Worm (Caenorhabditis elegans) whole organism, L3 larva: Measurements from ENCODE around the gene bgnt-1.2.
"Not testable (repeated sequence)": the region's sequence is repeated elsewhere in the genome, so short reads cannot be mapped to it uniquely, and the experiment has no call there.

Experiments
- R02D3.7 ChIP-seq: fragments of 150-350 bp; optimal IDR thresholded peaks from 2 replicates; lab custom pipeline; 2014; ENCODE audit warnings: missing biosample characterization, missing genetic modification characterization
- ZK546.5 ChIP-seq: sonication (generic microtip); optimal IDR thresholded peaks from 2 replicates; lab custom pipeline; 2017; ENCODE audit warnings: missing biosample characterization, missing genetic modification characterization
- aly-2 ChIP-seq: fragments of 150-350 bp; optimal IDR thresholded peaks from 2 replicates; lab custom pipeline; 2014; ENCODE audit warnings: missing biosample characterization, missing genetic modification characterization
- ama-1 ChIP-seq: fragments of 150-350 bp; optimal IDR thresholded peaks from 2 replicates; lab custom pipeline; 2018
- ceh-28 ChIP-seq: fragments of 150-350 bp; optimal IDR thresholded peaks from 2 replicates; lab custom pipeline; 2014; ENCODE audit warnings: missing biosample characterization, missing genetic modification reagents, missing genetic modification characterization
- ceh-82 ChIP-seq: fragments of 150-350 bp; optimal IDR thresholded peaks from 2 replicates; lab custom pipeline; 2014; ENCODE audit warnings: missing biosample characterization, missing genetic modification characterization
- ceh-9 ChIP-seq: sonication (generic microtip); optimal IDR thresholded peaks from 2 replicates; lab custom pipeline; 2018; ENCODE audit warnings: missing biosample characterization, missing genetic modification characterization
- daf-12 ChIP-seq: fragments of 150-350 bp; optimal IDR thresholded peaks from 2 replicates; lab custom pipeline; 2014; ENCODE audit warnings: missing biosample characterization, missing genetic modification reagents, missing genetic modification characterization
- egl-27 ChIP-seq: sonication (generic microtip); optimal IDR thresholded peaks from 4 replicates; lab custom pipeline; 2017; ENCODE audit warnings: missing biosample characterization, missing genetic modification reagents, missing genetic modification characterization
- egl-5 ChIP-seq: fragments of 150-350 bp; optimal IDR thresholded peaks from 2 replicates; lab custom pipeline; 2017; ENCODE audit warnings: missing biosample characterization, missing genetic modification reagents, missing genetic modification characterization, inconsistent platforms
- elt-1 ChIP-seq: fragments of 150-350 bp; optimal IDR thresholded peaks from 2 replicates; lab custom pipeline; 2014; ENCODE audit warnings: missing biosample characterization, missing genetic modification characterization
- elt-2 ChIP-seq: sonication (generic microtip); optimal IDR thresholded peaks from 2 replicates; lab custom pipeline; 2016; ENCODE audit warnings: missing genetic modification reagents, mild to moderate bottlenecking, missing genetic modification characterization, missing compliant biosample characterization
- elt-3 ChIP-seq, 3 experiments: fragments of 150-350 bp in 1 of 3; sonication (generic microtip) in 2 of 3; optimal IDR thresholded peaks; 2 replicates in 2 of 3; 4 replicates in 1 of 3; lab custom pipeline; 2014 to 2017; ENCODE audit warnings: missing biosample characterization in 3 of 3, missing genetic modification characterization in 3 of 3
- eor-1 ChIP-seq, 2 experiments: fragments of 150-350 bp; optimal IDR thresholded peaks; 2 replicates each; lab custom pipeline; 2014 to 2018; ENCODE audit warnings: missing biosample characterization in 2 of 2, missing genetic modification characterization in 2 of 2
- fkh-10 ChIP-seq: sonication (generic microtip); optimal IDR thresholded peaks from 2 replicates; lab custom pipeline; 2017; ENCODE audit warnings: missing biosample characterization, missing genetic modification reagents, missing genetic modification characterization
- fkh-2 ChIP-seq: fragments of 150-350 bp; optimal IDR thresholded peaks from 2 replicates; lab custom pipeline; 2014; ENCODE audit warnings: missing biosample characterization, missing genetic modification reagents, missing genetic modification characterization
- fos-1 ChIP-seq: fragments of 150-350 bp; optimal IDR thresholded peaks from 2 replicates; lab custom pipeline; 2014; ENCODE audit warnings: missing biosample characterization, missing genetic modification characterization
- lin-15B ChIP-seq: fragments of 150-350 bp; optimal IDR thresholded peaks from 2 replicates; lab custom pipeline; 2014; ENCODE audit warnings: missing biosample characterization, missing genetic modification characterization
- lin-39 ChIP-seq: fragments of 150-350 bp; optimal IDR thresholded peaks from 2 replicates; lab custom pipeline; 2018; ENCODE audit warnings: missing biosample characterization, missing genetic modification reagents, missing genetic modification characterization
- lsy-12 ChIP-seq: sonication (generic microtip); optimal IDR thresholded peaks from 2 replicates; lab custom pipeline; 2016; ENCODE audit warnings: mild to moderate bottlenecking, missing genetic modification characterization, missing compliant biosample characterization
- mdl-1 ChIP-seq: fragments of 150-350 bp; optimal IDR thresholded peaks from 2 replicates; lab custom pipeline; 2014; ENCODE audit warnings: missing biosample characterization, missing genetic modification characterization
- nfya-1 ChIP-seq: sonication (generic microtip); optimal IDR thresholded peaks from 2 replicates; lab custom pipeline; 2017; ENCODE audit warnings: missing genetic modification characterization, mild to moderate bottlenecking, missing compliant biosample characterization, antibody characterized with exemption, moderate library complexity; ENCODE audit not compliant: insufficient read depth
- nhr-11 ChIP-seq: fragments of 150-350 bp; optimal IDR thresholded peaks from 2 replicates; lab custom pipeline; 2014; ENCODE audit warnings: missing biosample characterization, missing genetic modification characterization
- nhr-25 ChIP-seq: sonication (generic microtip); optimal IDR thresholded peaks from 2 replicates; lab custom pipeline; 2017; ENCODE audit warnings: missing biosample characterization, missing genetic modification characterization
- nhr-28 ChIP-seq: fragments of 150-350 bp; optimal IDR thresholded peaks from 2 replicates; lab custom pipeline; 2014; ENCODE audit warnings: missing biosample characterization, missing genetic modification characterization
- nhr-43 ChIP-seq: sonication (generic microtip); optimal IDR thresholded peaks from 2 replicates; lab custom pipeline; 2016; ENCODE audit warnings: mild to moderate bottlenecking, missing genetic modification characterization, missing compliant biosample characterization; ENCODE audit not compliant: poor library complexity, severe bottlenecking
- nhr-76 ChIP-seq: fragments of 150-350 bp; sonication (generic microtip); optimal IDR thresholded peaks from 5 replicates; lab custom pipeline; 2014; ENCODE audit warnings: missing biosample characterization, missing genetic modification characterization
- nhr-77 ChIP-seq: fragments of 150-350 bp; optimal IDR thresholded peaks from 2 replicates; lab custom pipeline; 2014; ENCODE audit warnings: missing biosample characterization, missing genetic modification characterization
- pha-4 ChIP-seq: fragments of 150-350 bp; optimal IDR thresholded peaks from 2 replicates; lab custom pipeline; 2014; ENCODE audit warnings: missing biosample characterization, missing genetic modification reagents, missing genetic modification characterization
- pqm-1 ChIP-seq: fragments of 150-350 bp; optimal IDR thresholded peaks from 2 replicates; lab custom pipeline; 2017; ENCODE audit warnings: missing biosample characterization, missing genetic modification characterization, inconsistent platforms
- sea-2 ChIP-seq: fragments of 150-350 bp; sonication (generic microtip); optimal IDR thresholded peaks from 4 replicates; lab custom pipeline; 2014; ENCODE audit warnings: missing biosample characterization, missing genetic modification reagents, missing genetic modification characterization
- skn-1 ChIP-seq: fragments of 150-350 bp; optimal IDR thresholded peaks from 2 replicates; lab custom pipeline; 2014; ENCODE audit warnings: missing biosample characterization, missing genetic modification characterization
- snpc-4 ChIP-seq: fragments of 150-350 bp; optimal IDR thresholded peaks from 2 replicates; lab custom pipeline; 2014; ENCODE audit warnings: missing biosample characterization, missing genetic modification characterization
- tbx-2 ChIP-seq: sonication (generic microtip); optimal IDR thresholded peaks from 2 replicates; lab custom pipeline; 2016; ENCODE audit warnings: mild to moderate bottlenecking, missing genetic modification characterization, missing compliant biosample characterization
- unc-39 ChIP-seq: sonication (generic microtip); optimal IDR thresholded peaks from 4 replicates; lab custom pipeline; 2017; ENCODE audit warnings: missing biosample characterization, missing genetic modification characterization
- unc-62 ChIP-seq: fragments of 150-350 bp; sonication (generic microtip); optimal IDR thresholded peaks from 4 replicates; lab custom pipeline; 2014; ENCODE audit warnings: missing biosample characterization, missing genetic modification reagents, missing genetic modification characterization

The bgnt-1.2 gene

DNA sequence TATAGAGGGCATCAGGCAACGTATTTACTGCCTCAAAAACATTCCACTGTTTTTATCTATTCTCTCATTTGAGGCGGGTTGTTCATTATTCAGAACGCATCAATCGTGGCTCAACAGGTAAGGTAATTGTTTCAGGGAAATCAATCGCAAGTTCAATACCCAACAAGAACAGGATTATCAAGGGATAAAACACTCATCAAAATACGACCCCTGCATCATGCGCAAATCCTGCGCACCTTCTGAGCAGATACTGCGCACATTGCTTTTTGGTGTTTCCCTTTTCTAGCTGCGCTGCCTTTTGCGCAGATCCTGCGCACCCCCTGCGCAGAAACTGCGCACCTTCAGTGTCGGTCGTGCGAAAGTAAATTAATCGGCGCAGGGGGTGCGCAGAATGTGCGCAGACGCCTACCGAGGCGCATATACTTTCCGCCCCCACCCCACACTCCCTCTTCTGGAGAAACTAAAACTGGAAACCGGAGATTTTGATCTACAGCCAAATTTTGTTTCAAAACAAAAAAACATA, 32.7 kb downstream of the bgnt-1.2 start, which contains the start of gene F36F12.3:
Gene F36F12.3, plus strand, starts transcription at position 51 of the 523 bp plus-strand sequence.
- not testable (repeated sequence) for TF ChIP-seq ama-1 (lab: Kevin White, UChicago); R02D3.7; nhr-11

DNA sequence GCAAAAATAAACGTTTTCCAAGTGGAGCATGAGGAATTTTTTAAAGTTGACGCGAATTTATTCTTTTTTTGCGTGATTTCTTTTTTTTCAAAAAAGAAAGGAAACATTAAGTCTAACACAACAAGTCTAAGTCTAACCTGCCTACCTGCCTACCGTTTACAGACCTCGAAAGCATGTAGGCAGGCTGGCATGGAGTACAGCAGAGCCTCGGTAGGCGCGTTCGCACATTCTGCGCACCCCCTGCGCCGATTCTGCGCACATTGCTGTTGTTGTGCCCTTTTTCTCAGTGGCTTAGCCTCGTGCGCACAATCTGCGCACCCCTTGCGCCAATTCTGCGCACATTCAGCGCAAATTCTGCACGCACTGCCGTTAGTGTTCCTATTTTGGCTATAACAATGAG, 34.6 kb downstream of the bgnt-1.2 start:
- TF ChIP-seq skn-1 (tag; lab: Kevin White, UChicago) (no peak), nhr-76 (tag; lab: Kevin White, UChicago) (no peak), elt-1 (tag; lab: Kevin White, UChicago) (no peak), lsy-12 (tag; lab: Kevin White, UChicago) (no peak), egl-5 (tag; lab: Kevin White, UChicago) (no peak), elt-3 (tag; optimal IDR thresholded peaks at IDR 0.05; lab: Kevin White, UChicago) (no peak), ZK546.5 (tag; lab: Kevin White, UChicago) (no peak), unc-39 (tag; lab: Kevin White, UChicago) (no peak), daf-12 (no peak), nhr-11 (no peak), ama-1 (lab: Kevin White, UChicago) (no peak), nhr-25 (no peak)

DNA sequence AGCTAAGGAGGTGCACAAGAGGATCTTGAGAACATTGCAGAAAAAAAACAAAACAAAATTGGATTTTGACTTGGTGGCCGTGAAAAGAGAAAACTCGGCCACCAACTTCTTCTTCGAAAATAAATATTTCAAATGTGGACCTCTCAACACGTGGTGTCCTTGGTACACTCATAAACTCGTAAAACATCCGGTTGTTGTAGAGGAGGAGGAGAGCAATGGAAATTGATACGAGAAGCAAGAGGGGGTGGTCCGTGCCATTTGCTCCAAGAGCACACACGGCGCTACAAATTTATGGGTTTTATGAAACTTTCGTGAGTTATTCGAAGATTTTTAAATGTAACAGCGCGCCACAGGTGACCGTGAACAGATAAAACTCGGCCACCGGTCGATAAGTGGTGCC, 36.6 kb downstream of the bgnt-1.2 start:
- no peak for TF ChIP-seq nhr-77 (tag; lab: Kevin White, UChicago)
- TF ChIP-seq egl-5 (tag; lab: Kevin White, UChicago) = peak; percentile 1
- no peak for TF ChIP-seq ceh-28 (tag; lab: Kevin White, UChicago)
- TF ChIP-seq ceh-82 (tag; lab: Kevin White, UChicago) = no peak

DNA sequence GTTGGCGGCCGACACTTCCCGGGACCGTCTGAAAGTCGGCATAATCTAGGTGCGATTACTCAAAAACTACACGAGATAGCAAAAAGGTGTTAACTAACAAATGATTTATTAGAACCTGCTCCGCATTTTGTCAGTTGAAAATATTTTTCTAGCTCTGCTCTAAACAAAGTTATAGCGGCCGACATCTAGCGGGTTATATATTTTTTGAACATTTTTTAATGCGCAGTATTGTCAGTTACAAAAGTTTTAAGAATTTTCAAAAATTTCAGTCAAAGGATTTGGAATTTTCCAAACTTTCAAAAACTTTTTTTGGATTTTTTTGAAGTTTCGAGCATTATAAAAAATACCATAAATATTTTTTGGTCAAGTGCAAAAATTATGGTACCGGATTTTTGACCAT, 37.2 kb downstream of the bgnt-1.2 start:
- no peak for TF ChIP-seq nhr-28
- no peak for TF ChIP-seq egl-27 (tag; lab: Kevin White, UChicago)
- TF ChIP-seq ceh-9 (tag; lab: Kevin White, UChicago) = no peak
- TF ChIP-seq ZK546.5 (tag; lab: Kevin White, UChicago) = no peak
- TF ChIP-seq eor-1 (tag; optimal IDR thresholded peaks at IDR 0.05; lab: Kevin White, UChicago) = no peak
- no peak for TF ChIP-seq elt-1 (tag; lab: Kevin White, UChicago)
- no peak for TF ChIP-seq snpc-4 (tag; lab: Kevin White, UChicago)
- no peak for TF ChIP-seq fkh-2 (tag; lab: Kevin White, UChicago)
- TF ChIP-seq nhr-43 (tag; lab: Kevin White, UChicago) = no peak
- no peak for TF ChIP-seq pha-4 (tag; lab: Kevin White, UChicago)
- TF ChIP-seq tbx-2 = no peak
- TF ChIP-seq ama-1 (lab: Kevin White, UChicago) = no peak
- no peak for TF ChIP-seq ceh-28 (tag; lab: Kevin White, UChicago)
- TF ChIP-seq aly-2 (tag; lab: Kevin White, UChicago) = no peak
- TF ChIP-seq daf-12 = no peak

DNA sequence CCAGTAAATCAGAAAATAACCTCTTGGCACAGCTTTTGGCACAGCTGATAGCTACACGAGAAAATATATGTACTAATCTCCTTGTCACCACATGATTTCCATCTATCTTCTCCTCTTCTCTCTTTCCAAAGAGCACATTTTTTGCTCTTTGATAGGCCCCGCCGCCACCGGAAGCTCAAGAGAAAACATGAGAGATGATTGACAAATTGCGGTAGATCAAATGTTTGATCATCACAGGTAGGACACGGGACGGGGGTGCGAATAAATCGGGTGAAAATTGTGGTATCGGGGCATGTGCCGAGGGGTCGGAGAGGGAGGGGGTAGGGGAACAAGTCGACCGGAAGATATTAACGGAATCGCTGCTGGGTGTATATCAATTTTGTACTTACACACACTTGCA, 42.4 kb downstream of the bgnt-1.2 start:
- TF ChIP-seq unc-62 = no peak
- TF ChIP-seq ama-1 (lab: Kevin White, UChicago) = no peak
- TF ChIP-seq egl-5 (tag; lab: Kevin White, UChicago) = no peak
- TF ChIP-seq lin-39 (tag; lab: Kevin White, UChicago) = peak; percentile 53

DNA sequence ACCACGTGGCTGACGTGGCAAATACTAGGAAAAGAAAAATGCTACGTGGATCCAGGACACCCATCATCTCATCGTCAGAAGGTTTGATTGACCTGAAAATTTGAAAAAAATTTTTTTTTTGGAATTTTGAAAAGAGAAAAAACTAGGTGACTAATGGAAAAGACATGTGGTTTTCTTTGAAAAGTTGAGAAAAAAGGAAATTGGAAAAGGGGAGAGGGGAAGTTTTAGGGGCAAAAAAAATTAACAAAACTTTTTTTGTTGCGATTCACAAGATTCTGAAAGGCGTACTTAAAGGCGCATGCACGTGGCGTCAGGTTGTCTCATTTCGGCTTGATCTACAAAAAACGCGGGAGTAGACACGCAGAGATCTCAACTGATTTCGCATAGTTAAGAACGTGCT, 45.7 kb downstream of the bgnt-1.2 start, which contains the start of gene Y40B10A.9:
Gene Y40B10A.9, minus strand, starts transcription at position 101 of the 400 bp plus-strand sequence.
- TF ChIP-seq elt-2 (tag; lab: Kevin White, UChicago) (no peak), ceh-82 (tag; lab: Kevin White, UChicago) (no peak), lin-15B (tag; lab: Kevin White, UChicago) (no peak), fkh-10 (GFP tag; lab: Kevin White, UChicago) (no peak), pha-4 (tag; lab: Kevin White, UChicago) (no peak), nhr-77 (tag; lab: Kevin White, UChicago) (no peak), tbx-2 (no peak), elt-3 (tag; optimal IDR thresholded peaks at IDR 0.05; lab: Kevin White, UChicago) (no peak), pqm-1 (no peak), daf-12 (no peak), nhr-28 (no peak), lin-39 (tag; lab: Kevin White, UChicago) (no peak), sea-2 (GFP tag; lab: Kevin White, UChicago) (no peak), nfya-1 (tag; lab: Kevin White, UChicago) (no peak), egl-5 (tag; lab: Kevin White, UChicago) (no peak), fos-1 (no peak), nhr-11 (no peak), snpc-4 (tag; lab: Kevin White, UChicago) (no peak), egl-27 (tag; lab: Kevin White, UChicago) (no peak), mdl-1 (tag; lab: Kevin White, UChicago) (no peak)
- TF ChIP-seq, all 47 proteins: peak for 0
